Worm (Caenorhabditis elegans): ENCODE results near the gene F08G2.5.
"Not testable (repeated sequence)": the region's sequence is repeated elsewhere in the genome, so short reads cannot be mapped to it uniquely, and the experiment has no call there.

DNA sequence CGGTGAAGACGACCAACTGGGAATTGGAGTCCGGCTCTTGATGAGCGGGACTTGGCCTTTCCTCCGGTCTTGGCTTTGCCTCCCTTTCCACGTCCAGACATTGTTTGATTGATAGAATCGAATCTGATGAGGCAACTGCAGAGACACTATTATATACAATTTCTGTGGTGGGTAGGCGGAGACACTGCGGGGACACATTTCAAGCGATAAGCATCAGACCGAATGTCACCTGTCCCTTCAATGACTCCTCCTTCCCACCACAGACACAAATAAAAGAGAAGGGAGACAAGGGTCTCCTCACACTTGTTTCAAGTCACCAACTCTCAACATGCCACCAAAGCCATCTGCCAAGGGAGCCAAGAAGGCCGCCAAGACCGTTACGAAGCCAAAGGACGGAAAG, 15.4 kb downstream of the F08G2.5 start, which contains the start of gene his-16:
- not testable (repeated sequence) for TF ChIP-seq fkh-3 (tag; optimal IDR thresholded peaks at IDR 0.05); ceh-100 (GFP tag; IDR thresholded peaks at IDR 0.05); F37B4.10 (GFP tag; IDR thresholded peaks at IDR 0.05); akir-1 (GFP tag; optimal IDR thresholded peaks at IDR 0.05); hrde-1 (tag; optimal IDR thresholded peaks at IDR 0.05; ENCODE audit: borderline replicate concordance); cebp-2 (GFP tag; IDR thresholded peaks at IDR 0.05); Y56A3A.18 (GFP tag; IDR thresholded peaks at IDR 0.05); C06A6.2 (GFP tag; conservative IDR thresholded peaks at IDR 0.05); mcd-1 (GFP tag; IDR thresholded peaks at IDR 0.05); nfya-2 (GFP tag; IDR thresholded peaks at IDR 0.05)
